Fruit fly (Drosophila melanogaster) whole organism, embryonic: ENCODE measurements around the gene scramb2.

Source experiments
- Atf3 ChIP-seq: fragments of 200-800 bp; sonication (Bioruptor generic); optimal IDR thresholded peaks from 3 replicates; lab custom pipeline; 2016; ENCODE audit warnings: missing biosample characterization, missing genetic modification characterization
- CG8478 ChIP-seq: fragments of >200 bp; optimal IDR thresholded peaks from 2 replicates; lab custom pipeline; 2018
- her ChIP-seq: fragments of 200-800 bp; sonication (Bioruptor generic); optimal IDR thresholded peaks from 2 replicates; lab custom pipeline; 2016; ENCODE audit warnings: missing biosample characterization, missing genetic modification characterization
- knrl ChIP-seq: fragments of 200-800 bp; sonication (Bioruptor generic); IDR thresholded peaks from 3 replicates; pipeline ENCODE4 v1.3.6; 2022; ENCODE audit warnings: missing biosample characterization, missing genetic modification characterization; ENCODE audit not compliant: partially characterized antibody

DNA sequence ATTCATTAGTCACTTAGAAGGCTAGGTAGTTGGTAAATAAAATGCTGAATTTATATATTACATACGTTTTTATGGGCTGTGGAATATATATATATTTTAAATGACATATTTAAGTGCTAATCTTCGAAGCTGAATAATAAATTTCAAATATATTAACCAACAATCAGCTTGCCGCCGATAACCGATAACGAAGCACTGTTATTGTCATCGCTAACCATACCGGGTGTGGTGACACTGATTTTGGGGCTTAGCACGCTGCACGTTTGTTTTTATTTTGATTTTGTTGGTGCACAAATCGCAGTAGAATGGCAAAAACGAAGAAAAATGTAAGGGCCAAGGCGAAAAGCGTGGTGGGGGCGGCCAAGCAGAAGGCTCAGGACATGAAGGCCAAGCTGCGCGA, 8.2 kb upstream of the scramb2 start, which contains the start of gene CG16753:
- TF ChIP-seq knrl (GFP tag; lab: Robert Waterston, UW) (no peak), CG8478 (lab: Kevin White, UChicago) (no peak), her (GFP tag; lab: Kevin White, UChicago) (no peak), Atf3 (no peak)
